Worm (Caenorhabditis elegans) whole organism, L2 larva: ENCODE results near the gene C13A2.9.

Source experiments
- Y55F3AM.14 ChIP-seq: fragments of 200-800 bp; sonication (Bioruptor generic); optimal IDR thresholded peaks from 2 replicates; lab custom pipeline; 2018; ENCODE audit warnings: mild to moderate bottlenecking, missing genetic modification characterization, missing compliant biosample characterization
- nhr-237 ChIP-seq: fragments of 150-350 bp; optimal IDR thresholded peaks from 2 replicates; lab custom pipeline; 2014; ENCODE audit warnings: missing biosample characterization, missing genetic modification characterization

ce11 chrV:7231524-7231923 lies 32.4 kb downstream of the C13A2.9 start:
- TF ChIP-seq nhr-237 (no peak), Y55F3AM.14 (GFP tag; lab: Kevin White, UChicago) (no peak)
